Worm (Caenorhabditis elegans) whole organism, L4 larva: ENCODE data around the gene icap-1.

Experiments used
- D1046.2 ChIP-seq: fragments of 200-800 bp; sonication (Bioruptor generic); IDR thresholded peaks from 2 replicates; pipeline ENCODE4 v1.3.6; 2022; ENCODE audit warnings: missing genetic modification characterization, missing compliant biosample characterization
- F26F4.8 ChIP-seq: fragments of 200-800 bp; sonication (Bioruptor generic); conservative IDR thresholded peaks from 2 replicates; pipeline ENCODE4 v1.3.6; 2022; ENCODE audit warnings: missing genetic modification characterization, missing compliant biosample characterization
- R02D3.7 ChIP-seq: fragments of 150-350 bp; sonication (generic microtip); optimal IDR thresholded peaks from 3 replicates; lab custom pipeline; 2014; ENCODE audit warnings: missing biosample characterization, missing genetic modification characterization
- T20F7.1 ChIP-seq: fragments of 200-800 bp; sonication (Bioruptor generic); optimal IDR thresholded peaks from 2 replicates; lab custom pipeline; 2018; ENCODE audit warnings: mild to moderate bottlenecking, missing genetic modification characterization, missing compliant biosample characterization
- aha-1 ChIP-seq: fragments of 150-350 bp; peaks from one replicate; lab custom pipeline; 2014; ENCODE audit warnings: missing biosample characterization, missing genetic modification characterization
- ama-1 ChIP-seq: fragments of 150-350 bp; optimal IDR thresholded peaks from 2 replicates; lab custom pipeline; 2014; ENCODE audit warnings: inconsistent platforms, mixed read lengths
- arid-1 ChIP-seq: fragments of 200-800 bp; sonication (Bioruptor generic); conservative IDR thresholded peaks from 2 replicates; pipeline ENCODE4 v1.3.6; 2022; ENCODE audit warnings: missing genetic modification reagents, missing genetic modification characterization, missing compliant biosample characterization
- attf-4 ChIP-seq: sonication (generic microtip); optimal IDR thresholded peaks from 3 replicates; lab custom pipeline; 2017; ENCODE audit warnings: missing biosample characterization, missing genetic modification characterization
- ceh-20 ChIP-seq: fragments of 200-800 bp; sonication (Bioruptor generic); IDR thresholded peaks from 2 replicates; pipeline ENCODE4 v1.3.6; 2022; ENCODE audit warnings: missing genetic modification reagents, missing genetic modification characterization, missing compliant biosample characterization
- ceh-32 ChIP-seq: sonication (generic microtip); optimal IDR thresholded peaks from 2 replicates; lab custom pipeline; 2016; ENCODE audit warnings: mild to moderate bottlenecking, missing genetic modification characterization, missing compliant biosample characterization; ENCODE audit not compliant: poor library complexity
- cey-2 ChIP-seq: sonication (generic microtip); optimal IDR thresholded peaks from 3 replicates; lab custom pipeline; 2017; ENCODE audit warnings: missing genetic modification characterization, mild to moderate bottlenecking, missing compliant biosample characterization, antibody characterized with exemption, borderline replicate concordance; ENCODE audit not compliant: insufficient read depth
- daf-12 ChIP-seq: fragments of 150-350 bp; optimal IDR thresholded peaks from 2 replicates; lab custom pipeline; 2014; ENCODE audit warnings: missing biosample characterization, missing genetic modification reagents, missing genetic modification characterization
- daf-8 ChIP-seq: fragments of 200-800 bp; sonication (Bioruptor generic); IDR thresholded peaks from 2 replicates; pipeline ENCODE4 v1.3.6; 2022; ENCODE audit warnings: missing genetic modification characterization, missing compliant biosample characterization
- dmd-9 ChIP-seq: fragments of 200-800 bp; sonication (Bioruptor generic); IDR thresholded peaks from 2 replicates; pipeline ENCODE4 v1.3.6; 2022; ENCODE audit warnings: missing genetic modification reagents, missing genetic modification characterization, missing compliant biosample characterization
- dpl-1 ChIP-seq: fragments of 150-350 bp; optimal IDR thresholded peaks from 2 replicates; lab custom pipeline; 2014; ENCODE audit warnings: missing biosample characterization, missing genetic modification reagents, missing genetic modification characterization
- dve-1 ChIP-seq: sonication (generic microtip); optimal IDR thresholded peaks from 2 replicates; lab custom pipeline; 2017; ENCODE audit warnings: antibody characterized with exemption, mild to moderate bottlenecking, missing genetic modification characterization, missing compliant biosample characterization; ENCODE audit not compliant: insufficient read depth
- hlh-30 ChIP-seq: sonication (generic microtip); optimal IDR thresholded peaks from 2 replicates; lab custom pipeline; 2017; ENCODE audit warnings: antibody characterized with exemption, mild to moderate bottlenecking, missing genetic modification characterization, missing compliant biosample characterization; ENCODE audit not compliant: insufficient read depth
- hmg-1.1 ChIP-seq: fragments of 200-800 bp; sonication (Bioruptor generic); IDR thresholded peaks from 2 replicates; pipeline ENCODE4 v1.3.6; 2022; ENCODE audit warnings: missing genetic modification reagents, missing genetic modification characterization, missing compliant biosample characterization
- lin-1 ChIP-seq: fragments of 200-800 bp; sonication (Bioruptor generic); IDR thresholded peaks from 2 replicates; pipeline ENCODE4 v1.3.6; 2022; ENCODE audit warnings: missing genetic modification reagents, missing genetic modification characterization, missing compliant biosample characterization
- lir-3 ChIP-seq: sonication (generic microtip); optimal IDR thresholded peaks from 2 replicates; lab custom pipeline; 2016; ENCODE audit warnings: mild to moderate bottlenecking, missing genetic modification characterization, missing compliant biosample characterization
- madf-5 ChIP-seq, 2 experiments: fragments of 200-800 bp; sonication (Bioruptor generic); IDR thresholded peaks; 2 replicates each; pipeline ENCODE4 v1.3.6; 2022; ENCODE audit warnings: missing compliant biosample characterization in 2 of 2, missing genetic modification characterization in 2 of 2
- mep-1 ChIP-seq: fragments of 150-350 bp; sonication (generic microtip); optimal IDR thresholded peaks from 3 replicates; lab custom pipeline; 2014; ENCODE audit warnings: missing biosample characterization, missing genetic modification characterization
- nhr-102 ChIP-seq: sonication (generic microtip); optimal IDR thresholded peaks from 2 replicates; lab custom pipeline; 2016; ENCODE audit warnings: mild to moderate bottlenecking, missing genetic modification characterization, moderate library complexity, missing compliant biosample characterization
- nhr-11 ChIP-seq: fragments of 150-350 bp; optimal IDR thresholded peaks from 2 replicates; lab custom pipeline; 2014; ENCODE audit warnings: missing biosample characterization, missing genetic modification characterization
- nhr-237 ChIP-seq: sonication (generic microtip); optimal IDR thresholded peaks from 2 replicates; lab custom pipeline; 2017; ENCODE audit warnings: missing biosample characterization, missing genetic modification characterization
- nhr-6 ChIP-seq: fragments of 150-350 bp; optimal IDR thresholded peaks from 2 replicates; lab custom pipeline; 2014; ENCODE audit warnings: missing biosample characterization, missing genetic modification characterization
- nhr-76 ChIP-seq: fragments of 150-350 bp; optimal IDR thresholded peaks from 2 replicates; lab custom pipeline; 2014; ENCODE audit warnings: missing biosample characterization, missing genetic modification characterization
- pha-4 ChIP-seq, 2 experiments: fragments of 150-350 bp in 1 of 2; fragments of 200-800 bp in 1 of 2; sonication (Bioruptor generic) in 1 of 2; IDR thresholded peaks in 1 of 2; optimal IDR thresholded peaks in 1 of 2; 2 replicates each; pipeline versions ENCODE4 v1.3.6 to Lab custom; 2014 to 2022; ENCODE audit warnings: missing genetic modification characterization in 2 of 2, missing genetic modification reagents in 2 of 2, missing biosample characterization in 1 of 2, missing compliant biosample characterization in 1 of 2
- saeg-2 ChIP-seq: fragments of 200-800 bp; sonication (Bioruptor generic); IDR thresholded peaks from 2 replicates; pipeline ENCODE4 v1.3.6; 2022; ENCODE audit warnings: missing genetic modification reagents, missing genetic modification characterization, missing compliant biosample characterization
- set-16 ChIP-seq: fragments of 200-800 bp; sonication (Bioruptor generic); IDR thresholded peaks from 2 replicates; pipeline ENCODE4 v1.3.6; 2022; ENCODE audit warnings: missing genetic modification reagents, missing genetic modification characterization, missing compliant biosample characterization
- skn-1 ChIP-seq: fragments of 150-350 bp; optimal IDR thresholded peaks from 2 replicates; lab custom pipeline; 2014; ENCODE audit warnings: missing biosample characterization, missing genetic modification characterization
- snpc-1.2 ChIP-seq: fragments of 200-800 bp; sonication (Bioruptor generic); IDR thresholded peaks from 2 replicates; pipeline ENCODE4 v1.3.6; 2022; ENCODE audit warnings: missing genetic modification reagents, missing genetic modification characterization, missing compliant biosample characterization
- snpc-4 ChIP-seq: fragments of 150-350 bp; optimal IDR thresholded peaks from 2 replicates; lab custom pipeline; 2014; ENCODE audit warnings: missing biosample characterization, missing genetic modification characterization
- unc-130 ChIP-seq: sonication (generic microtip); optimal IDR thresholded peaks from 2 replicates; lab custom pipeline; 2016; ENCODE audit warnings: missing genetic modification reagents, missing genetic modification characterization, missing compliant biosample characterization
- unc-62 ChIP-seq, 3 experiments: fragments of 150-350 bp in 1 of 3; sonication (generic microtip); optimal IDR thresholded peaks in 2 of 3; peaks in 1 of 3; 1 replicate in 1 of 3; 2 replicates in 2 of 3; lab custom pipeline; 2014 to 2017; ENCODE audit warnings: missing biosample characterization in 3 of 3, missing genetic modification characterization in 3 of 3, missing genetic modification reagents in 3 of 3, missing genotype in 1 of 3
- vab-7 ChIP-seq: fragments of 200-800 bp; sonication (Bioruptor generic); IDR thresholded peaks from 2 replicates; pipeline ENCODE4 v1.3.6; 2022; ENCODE audit warnings: missing genetic modification reagents, missing genetic modification characterization, missing compliant biosample characterization
- zag-1 ChIP-seq: fragments of 150-350 bp; optimal IDR thresholded peaks from 2 replicates; lab custom pipeline; 2014; ENCODE audit warnings: missing biosample characterization, missing genetic modification characterization
- ztf-11 ChIP-seq: fragments of 150-350 bp; optimal IDR thresholded peaks from 2 replicates; lab custom pipeline; 2014; ENCODE audit warnings: missing biosample characterization, missing genetic modification characterization

Gene icap-1

DNA sequence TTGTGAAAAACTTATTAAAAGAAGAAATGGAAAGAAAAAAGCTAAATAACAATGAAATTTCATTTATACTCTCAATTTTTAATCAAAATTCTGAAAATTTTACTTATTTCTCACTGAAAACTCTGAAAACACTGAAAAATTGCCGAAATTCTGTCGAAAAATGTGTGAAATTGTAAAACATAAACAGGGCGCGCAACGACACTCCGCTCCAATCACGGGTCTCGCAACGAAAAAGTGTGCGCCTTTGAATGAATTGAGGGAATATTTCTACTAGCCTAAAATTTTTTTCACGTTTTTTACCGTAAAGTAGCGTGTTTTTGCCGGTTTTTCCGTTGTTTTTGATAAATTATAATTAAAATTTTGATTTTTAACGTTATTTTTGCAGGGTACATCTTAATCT lies 9.3 kb downstream of the icap-1 start, which contains the start of gene rpl-18 (continued):
- no peak for TF ChIP-seq lin-1

DNA sequence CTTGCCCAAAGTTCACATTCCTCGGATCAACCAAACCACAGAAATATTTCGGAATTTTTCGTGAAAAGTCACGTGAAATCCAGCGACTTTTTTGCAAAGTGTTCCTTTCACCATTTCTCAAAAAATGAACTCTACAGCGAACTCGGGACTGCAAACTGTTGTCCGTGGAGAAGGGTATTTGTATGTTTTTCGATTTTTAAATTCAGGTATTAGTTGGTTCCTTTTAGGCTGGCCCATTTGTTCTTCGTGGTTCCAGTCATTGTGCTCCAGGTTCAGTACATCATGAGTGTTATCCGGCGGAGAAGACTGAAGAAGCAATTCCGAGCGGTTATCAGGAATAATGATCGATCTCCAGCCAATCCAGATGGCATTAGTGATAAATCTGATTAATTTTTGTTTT lies 10.0 kb downstream of the icap-1 start:
- TF ChIP-seq pha-4 (GFP tag; IDR thresholded peaks at IDR 0.05; lab: Robert Waterston, UW) (no peak), pha-4 (tag; optimal IDR thresholded peaks at IDR 0.05; lab: Kevin White, UChicago) (no peak), set-16 (GFP tag; lab: Robert Waterston, UW) (no peak), ztf-11 (tag; lab: Kevin White, UChicago) (no peak), unc-130 (GFP tag; lab: Kevin White, UChicago) (no peak), saeg-2 (no peak), nhr-237 (no peak), F26F4.8 (GFP tag; lab: Robert Waterston, UW) (no peak), ama-1 (lab: Kevin White, UChicago) (no peak), dpl-1 (GFP tag; lab: Kevin White, UChicago) (no peak), dmd-9 (GFP tag; lab: Robert Waterston, UW) (no peak), unc-62 (GFP tag; optimal IDR thresholded peaks at IDR 0.05 in 1 of 2; lab: Kevin White, UChicago) (peak in 1 of 2 experiments; percentile 88), unc-62 (tag; optimal IDR thresholded peaks at IDR 0.05; lab: Kevin White, UChicago) (no peak), vab-7 (GFP tag; lab: Robert Waterston, UW) (no peak), attf-4 (tag; lab: Kevin White, UChicago) (no peak), hlh-30 (no peak), skn-1 (tag; lab: Kevin White, UChicago) (no peak), snpc-1.2 (peak; percentile 43; the same call in 1 of the 2 replicates), aha-1 (tag; lab: Kevin White, UChicago) (peak; percentile 18), T20F7.1 (GFP tag; lab: Kevin White, UChicago) (no peak), mep-1 (no peak), dve-1 (tag; lab: Kevin White, UChicago) (no peak), nhr-102 (tag; lab: Kevin White, UChicago) (no peak)

DNA sequence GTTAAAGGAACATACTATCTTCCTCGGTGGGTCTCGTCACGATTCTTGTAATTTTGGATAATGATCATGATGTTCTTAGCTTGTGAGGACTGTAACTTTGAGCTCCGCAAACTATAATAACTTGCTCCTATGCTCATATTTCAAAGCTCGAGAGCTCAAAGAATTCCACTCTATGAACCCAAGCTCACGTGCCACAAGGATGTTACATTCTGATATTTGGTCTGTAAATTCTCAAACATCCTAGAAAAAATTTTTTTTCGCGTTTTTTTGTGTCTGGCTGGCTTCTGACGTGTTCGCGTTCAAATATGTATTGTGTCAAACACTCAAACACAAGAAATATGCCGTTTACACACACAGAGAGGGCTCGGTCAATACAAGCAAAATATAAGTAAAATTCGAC lies 10.6 kb downstream of the icap-1 start, which contains the start of gene Y45F10D.16:
Gene Y45F10D.16 (plus strand): TSS at position 301 of the 400 bp plus-strand sequence.
- no peak for TF ChIP-seq daf-12 (tag; lab: Kevin White, UChicago)
- TF ChIP-seq snpc-1.2 = no peak
- no peak for TF ChIP-seq skn-1 (tag; lab: Kevin White, UChicago)
- TF ChIP-seq snpc-4 (tag; lab: Kevin White, UChicago) = no peak
- TF ChIP-seq zag-1 (tag; lab: Kevin White, UChicago) = no peak
- no peak for TF ChIP-seq madf-5 (GFP tag; IDR thresholded peaks at IDR 0.05; lab: Robert Waterston, UW)
- TF ChIP-seq lir-3 (tag; lab: Kevin White, UChicago) = no peak
- no peak for TF ChIP-seq unc-62 (GFP tag; optimal IDR thresholded peaks at IDR 0.05 in 1 of 2; lab: Kevin White, UChicago)
- no peak for TF ChIP-seq unc-62 (tag; optimal IDR thresholded peaks at IDR 0.05; lab: Kevin White, UChicago)
- TF ChIP-seq dpl-1 (GFP tag; lab: Kevin White, UChicago) = no peak
- no peak for TF ChIP-seq nhr-76 (tag; lab: Kevin White, UChicago)
- TF ChIP-seq ceh-32 (tag; lab: Kevin White, UChicago) = no peak
- TF ChIP-seq ceh-20 (GFP tag; lab: Robert Waterston, UW) = no peak
- no peak for TF ChIP-seq nhr-11 (tag; lab: Kevin White, UChicago)
- TF ChIP-seq hmg-1.1 = no peak
- no peak for TF ChIP-seq cey-2 (tag; lab: Kevin White, UChicago)
- TF ChIP-seq daf-8 (GFP tag; lab: Robert Waterston, UW) = no peak
- no peak for TF ChIP-seq R02D3.7 (tag; lab: Kevin White, UChicago)
- TF ChIP-seq D1046.2 (GFP tag; lab: Robert Waterston, UW) = no peak
- no peak for TF ChIP-seq nhr-6
- TF ChIP-seq arid-1 (GFP tag; lab: Robert Waterston, UW) = no peak
